Fruit fly (Drosophila melanogaster): ENCODE data around the gene CG31674.

- TF ChIP-seq rn (GFP tag; IDR thresholded peaks at IDR 0.05) (no peak), EcR (GFP tag; optimal IDR thresholded peaks at IDR 0.05) (no peak), Ets98B (GFP tag; IDR thresholded peaks at IDR 0.05) (no peak), CG13204 (GFP tag; optimal IDR thresholded peaks at IDR 0.05) (no peak), D1 (tag; optimal IDR thresholded peaks at IDR 0.05) (no peak), CG10348 (GFP tag; IDR thresholded peaks at IDR 0.05) (no peak), CG15710 (tag; optimal IDR thresholded peaks at IDR 0.05) (no peak), CG8301 (tag; optimal IDR thresholded peaks at IDR 0.05) (no peak), fd96Ca (GFP tag; IDR thresholded peaks at IDR 0.05) (no peak), Pif1B (GFP tag; optimal IDR thresholded peaks at IDR 0.05) (no peak), Snoo (tag; optimal IDR thresholded peaks at IDR 0.05) (no peak), CG34367 (tag; optimal IDR thresholded peaks at IDR 0.05) (no peak), CG32121 (GFP tag; IDR thresholded peaks at IDR 0.05) (no peak), gl (tag; optimal IDR thresholded peaks at IDR 0.05) (no peak)
Observed at dm6 chr2L:20867381-20867780, 36.3 kb downstream of the CG31674 start, which contains the start of gene CG31675.
